Worm (Caenorhabditis elegans) whole organism, L3 larva: ENCODE measurements around the gene fbxb-81.

ENCODE experiments used
- R02D3.7 ChIP-seq: fragments of 150-350 bp; optimal IDR thresholded peaks from 2 replicates; lab custom pipeline; 2014; ENCODE audit warnings: missing biosample characterization, missing genetic modification characterization
- aly-2 ChIP-seq: fragments of 150-350 bp; optimal IDR thresholded peaks from 2 replicates; lab custom pipeline; 2014; ENCODE audit warnings: missing biosample characterization, missing genetic modification characterization
- ceh-82 ChIP-seq: fragments of 150-350 bp; optimal IDR thresholded peaks from 2 replicates; lab custom pipeline; 2014; ENCODE audit warnings: missing biosample characterization, missing genetic modification characterization
- fkh-10 ChIP-seq: sonication (generic microtip); optimal IDR thresholded peaks from 2 replicates; lab custom pipeline; 2017; ENCODE audit warnings: missing biosample characterization, missing genetic modification reagents, missing genetic modification characterization
- jun-1 ChIP-seq: fragments of 150-350 bp; optimal IDR thresholded peaks from 2 replicates; lab custom pipeline; 2014; ENCODE audit warnings: missing biosample characterization, missing genetic modification reagents, missing genetic modification characterization
- lin-15B ChIP-seq: fragments of 150-350 bp; optimal IDR thresholded peaks from 2 replicates; lab custom pipeline; 2014; ENCODE audit warnings: missing biosample characterization, missing genetic modification characterization
- mdl-1 ChIP-seq: fragments of 150-350 bp; optimal IDR thresholded peaks from 2 replicates; lab custom pipeline; 2014; ENCODE audit warnings: missing biosample characterization, missing genetic modification characterization
- nhr-11 ChIP-seq: fragments of 150-350 bp; optimal IDR thresholded peaks from 2 replicates; lab custom pipeline; 2014; ENCODE audit warnings: missing biosample characterization, missing genetic modification characterization
- nhr-237 ChIP-seq: fragments of 150-350 bp; optimal IDR thresholded peaks from 2 replicates; lab custom pipeline; 2014; ENCODE audit warnings: missing biosample characterization, missing genetic modification characterization
- nhr-67 ChIP-seq: fragments of 150-350 bp; optimal IDR thresholded peaks from 2 replicates; lab custom pipeline; 2014; ENCODE audit warnings: missing biosample characterization, missing genetic modification characterization
- pha-4 ChIP-seq: fragments of 150-350 bp; optimal IDR thresholded peaks from 2 replicates; lab custom pipeline; 2014; ENCODE audit warnings: missing biosample characterization, missing genetic modification reagents, missing genetic modification characterization
- pqm-1 ChIP-seq: fragments of 150-350 bp; optimal IDR thresholded peaks from 2 replicates; lab custom pipeline; 2017; ENCODE audit warnings: missing biosample characterization, missing genetic modification characterization, inconsistent platforms

DNA sequence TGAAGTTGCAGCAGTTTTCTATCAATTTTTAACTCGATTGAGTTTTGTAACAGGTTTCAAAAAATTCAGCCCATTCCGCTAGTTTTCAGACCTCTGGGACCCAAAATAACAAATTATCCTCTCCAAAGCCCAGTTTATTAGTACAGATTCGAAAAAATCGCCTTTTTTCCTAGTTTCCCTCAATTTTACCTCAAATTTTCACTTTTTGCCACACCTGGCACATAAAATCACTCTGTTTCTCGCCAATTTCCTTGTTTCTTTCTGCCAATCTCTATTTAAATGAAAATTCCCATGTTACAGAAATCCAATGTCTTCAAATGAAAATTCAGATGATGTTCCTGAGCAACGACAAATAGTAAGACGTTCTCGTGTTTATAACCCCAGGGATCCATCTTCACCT is 8.9 kb downstream of the fbxb-81 start, which contains the start of gene pals-22:
- no peak for TF ChIP-seq lin-15B (tag; lab: Kevin White, UChicago)
- TF ChIP-seq aly-2: no peak
- TF ChIP-seq nhr-237 (tag; lab: Kevin White, UChicago): no peak
- no peak for TF ChIP-seq R02D3.7 (tag; lab: Kevin White, UChicago)
- TF ChIP-seq jun-1: no peak
- no peak for TF ChIP-seq nhr-11 (tag; lab: Kevin White, UChicago)
- TF ChIP-seq ceh-82 (tag; lab: Kevin White, UChicago): no peak
- TF ChIP-seq mdl-1: no peak
- no peak for TF ChIP-seq pha-4
- no peak for TF ChIP-seq nhr-67 (tag; lab: Kevin White, UChicago)
- no peak for TF ChIP-seq pqm-1 (tag; lab: Kevin White, UChicago)
- no peak for TF ChIP-seq fkh-10 (GFP tag; lab: Kevin White, UChicago)
